Fruit fly (Drosophila melanogaster): ENCODE results near the gene COX5A.

COX5A gene

DNA sequence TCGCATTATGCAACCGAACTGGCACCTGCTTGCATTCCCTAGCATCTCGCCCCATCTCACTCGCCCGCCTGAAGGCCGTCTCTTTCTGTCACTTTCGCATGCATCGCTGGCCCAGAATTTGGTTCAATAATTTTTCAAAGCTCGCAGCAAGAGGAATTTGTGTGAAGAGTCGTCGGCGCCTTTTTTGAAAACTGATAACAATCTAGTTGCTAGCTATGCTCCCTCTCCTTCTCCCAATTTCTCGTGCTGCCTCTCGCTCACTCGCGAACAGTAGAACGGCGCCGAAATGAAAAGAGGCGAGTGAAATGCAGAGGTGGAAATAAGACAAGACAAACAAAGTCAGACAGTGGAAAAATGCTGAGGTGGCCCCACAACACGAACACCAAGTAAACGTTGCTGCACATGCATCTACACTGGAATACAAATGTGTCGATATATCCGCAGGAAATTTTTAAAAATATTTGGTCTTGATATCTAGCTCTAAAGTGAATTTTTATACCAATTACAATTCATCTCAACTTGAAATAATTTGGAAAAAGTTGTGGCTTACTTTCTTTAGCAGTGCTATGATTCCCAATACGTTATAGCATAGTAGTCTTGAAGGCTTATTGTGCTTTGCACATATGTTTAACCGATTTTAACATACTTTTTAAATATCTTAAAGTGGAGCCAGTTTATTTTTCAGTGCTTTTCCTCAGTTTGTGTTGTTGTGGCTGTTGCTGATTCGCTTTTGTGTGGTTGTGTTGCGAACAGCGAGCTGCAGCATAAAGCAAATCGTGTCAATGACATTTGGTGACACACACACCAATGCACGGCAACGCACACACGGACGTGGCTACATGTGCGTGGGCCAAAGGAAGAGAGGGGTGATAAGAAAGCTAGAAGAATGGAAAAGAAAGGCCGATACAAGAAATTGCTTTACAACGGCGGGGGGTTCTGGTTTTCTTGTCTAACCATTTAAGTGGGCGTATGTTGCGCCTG, 32.0 kb downstream of the COX5A start:
- no peak for TF ChIP-seq noc (tag; optimal IDR thresholded peaks at IDR 0.05)

DNA sequence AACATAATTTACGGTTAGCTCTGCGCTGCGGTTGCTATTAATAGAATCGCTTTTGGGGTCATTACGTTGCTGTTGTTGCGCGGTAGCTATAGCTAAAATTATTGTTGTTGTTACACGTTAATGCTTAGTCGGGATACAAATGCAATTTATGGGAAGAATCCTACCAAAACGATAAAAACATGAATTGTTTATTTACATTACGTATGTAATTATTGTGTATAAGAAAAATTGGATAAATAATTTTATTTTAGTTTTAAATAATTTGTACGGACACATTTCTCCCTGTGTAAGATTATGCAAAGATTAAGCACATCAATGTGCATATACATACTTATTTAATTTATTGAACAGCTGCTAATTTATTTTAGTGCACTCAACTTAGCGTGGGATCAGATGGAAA, 32.8 kb downstream of the COX5A start:
- TF ChIP-seq noc (tag; optimal IDR thresholded peaks at IDR 0.05) = no peak

DNA sequence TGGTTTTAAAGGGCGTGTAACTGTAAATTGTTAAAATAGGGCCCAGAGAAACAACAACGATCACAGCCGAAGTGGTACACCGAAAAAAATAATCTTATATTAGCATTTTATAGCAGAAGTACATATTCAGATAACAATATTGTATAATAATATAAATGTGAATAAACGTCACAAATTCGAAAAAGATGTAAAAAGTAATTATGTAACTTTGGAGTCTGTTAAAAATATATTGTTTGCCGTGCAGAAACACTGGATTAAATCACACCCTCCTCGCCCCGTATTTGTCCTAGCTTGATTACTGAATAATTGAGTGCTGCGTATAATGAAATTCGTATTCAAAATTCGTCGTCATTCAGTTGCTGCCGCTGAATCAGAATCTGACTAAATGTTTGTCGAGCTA, 36.0 kb downstream of the COX5A start:
- TF ChIP-seq noc (tag; optimal IDR thresholded peaks at IDR 0.05) = no peak

DNA sequence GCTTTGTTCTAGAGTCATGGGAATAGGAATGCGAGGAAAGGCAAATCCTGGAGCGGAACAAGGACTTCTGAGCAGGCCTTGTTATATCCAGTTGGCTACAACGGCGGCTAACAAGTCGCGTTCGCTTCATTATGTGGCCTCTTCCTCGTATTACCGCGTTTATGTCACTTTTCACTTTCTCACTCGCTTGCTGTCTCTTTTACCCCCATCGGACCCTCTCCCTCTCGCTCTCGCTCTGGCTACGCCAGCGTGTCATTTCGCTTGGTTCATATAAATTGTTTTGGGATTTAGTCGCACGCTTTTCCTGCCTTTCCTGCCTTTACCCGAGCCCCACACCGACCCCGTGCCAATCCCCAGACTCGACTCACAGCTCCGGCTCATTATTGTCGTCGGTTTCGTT, 37.1 kb downstream of the COX5A start:
- TF ChIP-seq noc (tag; optimal IDR thresholded peaks at IDR 0.05) = no peak

DNA sequence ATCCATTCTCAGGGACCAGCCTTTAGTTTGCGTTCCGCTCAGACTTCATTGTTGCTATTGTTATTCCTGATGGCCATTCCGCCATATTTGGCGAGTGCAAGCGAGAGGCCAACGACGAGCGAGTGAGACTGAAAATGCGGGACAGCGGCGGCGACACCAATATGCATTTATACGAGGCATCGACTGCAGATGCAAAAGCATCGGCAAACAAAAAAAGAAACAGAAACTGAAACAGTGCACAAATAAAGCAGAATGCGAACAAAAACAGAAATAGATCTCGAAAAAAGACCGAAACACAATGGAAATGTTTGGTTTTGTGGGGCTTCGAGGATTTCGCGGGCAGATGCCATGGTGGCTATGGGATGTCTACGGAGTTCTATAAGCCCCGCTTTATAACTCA, 39.9 kb downstream of the COX5A start:
- TF ChIP-seq noc (tag; optimal IDR thresholded peaks at IDR 0.05) = no peak

DNA sequence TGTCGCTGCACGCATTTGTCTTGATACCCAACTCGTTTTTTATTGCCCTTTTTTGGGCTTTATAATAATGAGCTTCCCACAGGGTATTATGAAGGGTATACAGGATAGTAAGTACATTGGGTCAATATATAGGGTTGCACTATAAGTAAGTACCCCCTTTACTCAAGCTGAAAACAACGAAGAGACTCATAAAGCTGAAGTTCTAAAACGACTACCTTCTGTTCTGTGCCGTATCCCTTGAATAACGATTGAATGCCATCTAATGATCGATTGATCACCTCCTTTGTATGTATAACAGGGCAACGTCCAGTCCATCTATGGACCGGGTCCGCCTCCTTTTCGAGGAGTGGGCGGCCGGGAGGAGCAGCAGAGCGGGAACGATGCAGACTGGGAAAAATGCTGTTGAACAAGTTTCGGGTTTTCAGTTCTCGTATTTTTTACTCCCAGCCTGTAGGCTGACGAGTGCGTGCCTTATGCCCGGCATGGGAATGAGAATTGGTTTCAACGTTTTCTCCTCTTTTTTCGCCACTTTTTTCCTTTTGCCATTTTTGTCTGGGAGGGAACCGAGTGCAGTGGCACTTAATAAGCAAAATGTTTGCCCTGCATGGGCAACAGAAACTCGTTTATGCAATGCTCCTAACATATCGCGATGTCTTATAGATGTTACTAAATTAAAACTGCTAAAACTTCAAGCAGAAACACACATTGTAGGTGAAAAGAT, 40.5 kb downstream of the COX5A start:
- TF ChIP-seq noc (tag; optimal IDR thresholded peaks at IDR 0.05) = no peak

DNA sequence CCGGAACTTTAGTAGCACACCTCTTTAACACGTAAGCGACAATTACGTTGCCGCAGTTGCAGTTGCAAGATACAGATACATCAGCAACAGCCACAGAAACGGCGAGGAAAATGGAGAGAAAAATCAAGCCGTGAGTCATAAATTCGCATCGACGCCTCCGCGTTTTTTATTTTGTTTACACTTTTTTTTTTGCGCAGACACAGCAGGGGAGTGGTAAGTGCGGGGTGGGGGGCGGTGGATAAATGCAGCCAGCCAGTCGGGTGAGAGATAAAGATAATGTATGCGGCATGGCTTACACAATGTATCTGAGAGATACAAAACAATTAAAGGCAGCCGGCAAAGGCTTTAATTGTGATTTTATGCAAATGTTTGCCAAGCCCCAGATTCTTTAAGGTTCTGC, 46.0 kb downstream of the COX5A start:
- no peak for TF ChIP-seq noc (tag; optimal IDR thresholded peaks at IDR 0.05)

DNA sequence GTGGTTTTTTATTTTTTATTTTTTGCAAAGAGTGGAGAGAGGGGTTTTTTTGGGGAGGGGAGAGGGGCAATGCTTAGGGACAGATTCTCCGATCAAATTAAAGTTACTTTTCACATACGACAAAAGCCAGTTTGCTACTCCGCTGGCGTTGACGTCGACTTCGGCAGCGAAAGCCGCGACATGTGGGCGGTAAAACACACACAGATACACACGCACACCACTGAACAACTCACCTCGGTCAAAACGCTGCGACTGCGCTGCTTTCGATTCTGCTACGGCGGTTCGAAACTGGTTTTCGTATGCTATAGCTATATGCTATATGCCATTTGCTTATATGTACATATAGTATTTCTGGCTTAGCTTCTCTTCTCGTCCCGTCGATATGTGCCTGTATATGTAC, 49.4 kb downstream of the COX5A start:
- no peak for TF ChIP-seq noc (tag; optimal IDR thresholded peaks at IDR 0.05)

DNA sequence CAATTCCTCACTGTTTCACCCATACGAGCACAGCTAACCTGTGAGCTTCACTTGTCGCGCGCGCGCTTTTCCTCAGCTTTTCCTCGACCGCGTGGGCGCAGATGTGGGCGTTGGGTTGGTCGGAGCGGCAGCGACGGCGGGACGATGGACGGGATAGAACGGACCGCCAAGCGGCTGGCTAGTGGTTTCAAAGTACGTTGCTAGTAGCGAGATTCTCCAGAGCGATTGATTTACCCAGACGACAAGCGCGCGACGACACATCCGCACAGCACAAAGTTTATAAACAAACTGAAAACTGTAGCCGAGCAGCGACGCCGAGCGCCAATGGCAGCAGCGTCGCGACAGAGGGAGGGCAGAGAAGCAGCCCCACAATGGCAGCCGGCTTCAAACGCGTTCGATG, 50.0 kb downstream of the COX5A start, which contains the start of gene CG6959:
CG6959 (minus strand) TSS at position 292 of the 400 bp plus-strand sequence.
- no peak for TF ChIP-seq noc (tag; optimal IDR thresholded peaks at IDR 0.05)

DNA sequence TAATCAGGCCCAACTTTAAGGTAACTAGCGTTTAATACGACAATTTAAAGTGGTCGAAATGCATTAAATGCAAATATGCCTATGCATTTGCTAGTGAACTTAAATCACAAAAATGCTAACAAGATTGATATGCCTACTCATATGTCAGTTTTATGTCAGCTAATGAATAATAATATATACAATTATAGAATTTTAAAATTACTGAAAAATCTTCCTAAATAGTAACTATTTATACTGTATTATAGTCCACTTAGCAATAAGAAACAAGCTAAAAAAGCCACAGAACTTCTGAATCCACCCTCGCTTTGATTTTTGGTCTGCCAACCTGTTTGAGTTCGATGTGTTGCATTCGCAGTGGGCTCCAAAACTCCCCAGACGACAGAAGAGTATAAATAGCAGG, 50.5 kb downstream of the COX5A start:
- no peak for TF ChIP-seq noc (tag; optimal IDR thresholded peaks at IDR 0.05)

All from whole organism, larva.